Fruit fly (Drosophila melanogaster): ENCODE data around the gene CG5292.

The CG5292 gene

DNA sequence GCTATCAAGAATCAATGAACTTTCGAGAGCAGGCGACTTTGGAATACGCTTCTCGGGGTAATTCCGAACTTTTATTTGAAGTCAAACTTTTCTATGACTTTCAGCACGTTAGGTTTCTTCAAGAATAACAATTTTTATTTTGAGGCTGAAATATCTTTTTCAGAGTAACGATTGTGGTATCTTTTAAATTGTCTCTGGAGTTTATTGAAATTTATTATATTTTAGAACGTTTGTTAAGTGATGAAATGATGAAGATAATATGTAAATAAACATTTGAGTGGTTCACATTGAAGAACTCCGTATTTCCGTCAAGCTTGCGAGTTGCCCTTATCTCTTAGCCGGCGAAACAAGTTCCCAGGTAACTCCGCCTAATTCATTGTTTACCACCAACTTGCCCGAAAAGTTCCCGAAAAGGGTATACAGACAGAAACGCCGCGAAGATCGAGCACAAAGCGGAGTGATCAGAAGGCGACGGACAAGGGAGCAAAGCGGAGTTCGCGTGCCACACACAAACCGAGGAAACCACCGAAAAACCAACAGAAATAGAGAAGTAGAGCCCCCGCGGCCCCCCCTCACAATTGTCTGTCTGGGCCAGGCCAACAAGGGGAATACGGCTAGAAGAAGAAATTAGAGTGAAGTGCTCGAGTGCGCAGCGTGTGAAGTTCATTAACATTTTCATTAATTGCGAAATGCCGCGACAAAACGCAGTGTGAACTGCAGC is 33.9 kb upstream of the CG5292 start (continued):
- no peak for TF ChIP-seq CG7271 (tag; optimal IDR thresholded peaks at IDR 0.05)
- TF ChIP-seq kni (GFP tag; optimal IDR thresholded peaks at IDR 0.05): peak; percentile 61
- TF ChIP-seq CG1024 (GFP tag; IDR thresholded peaks at IDR 0.05): no peak
- TF ChIP-seq Antp (GFP tag; optimal IDR thresholded peaks at IDR 0.05): no peak
- TF ChIP-seq cato (GFP tag; optimal IDR thresholded peaks at IDR 0.05; ENCODE audit: borderline replicate concordance): no peak
- TF ChIP-seq mirr (GFP tag; optimal IDR thresholded peaks at IDR 0.05): no peak
- TF ChIP-seq CG3726 (GFP tag; IDR thresholded peaks at IDR 0.05): 0 out of 3 replicates have a peak, but pooled peaks have one; percentile 5
- no peak for TF ChIP-seq C15 (GFP tag; IDR thresholded peaks at IDR 0.05)
- no peak for TF ChIP-seq Dref (GFP tag; IDR thresholded peaks at IDR 0.05)
- TF ChIP-seq CG6765 (GFP tag; optimal IDR thresholded peaks at IDR 0.05): no peak
- TF ChIP-seq H15 (GFP tag; IDR thresholded peaks at IDR 0.05): no peak
- no peak for TF ChIP-seq shn (GFP tag; optimal IDR thresholded peaks at IDR 0.05)
- TF ChIP-seq CG17802 (tag; optimal IDR thresholded peaks at IDR 0.05): no peak
- TF ChIP-seq Taf1 (GFP tag; IDR thresholded peaks at IDR 0.05): no peak
- peak; percentile 44 for TF ChIP-seq phol (tag; optimal IDR thresholded peaks at IDR 0.05)
- no peak for TF ChIP-seq CG4854 (GFP tag; optimal IDR thresholded peaks at IDR 0.05)
- TF ChIP-seq z (GFP tag; IDR thresholded peaks at IDR 0.05): no peak
- no peak for TF ChIP-seq CG18599 (GFP tag; optimal IDR thresholded peaks at IDR 0.05)
- TF ChIP-seq Rx (GFP tag; IDR thresholded peaks at IDR 0.05): no peak
- peak; percentile 53; the same call in 2 of the 3 replicates for TF ChIP-seq row (GFP tag; IDR thresholded peaks at IDR 0.05)
- no peak for TF ChIP-seq CG4820 (GFP tag; optimal IDR thresholded peaks at IDR 0.05)
- no peak for TF ChIP-seq Dfd (GFP tag; optimal IDR thresholded peaks at IDR 0.05)
- TF ChIP-seq lola (GFP tag; optimal IDR thresholded peaks at IDR 0.05): peak in 1 of 3 experiments; percentile 60
- TF ChIP-seq Drgx (GFP tag; IDR thresholded peaks at IDR 0.05): no peak
- TF ChIP-seq dati (GFP tag; IDR thresholded peaks at IDR 0.05): no peak
- TF ChIP-seq D19A (tag; optimal IDR thresholded peaks at IDR 0.05): peak; percentile 95
- no peak for TF ChIP-seq dm (GFP tag; optimal IDR thresholded peaks at IDR 0.05)
- TF ChIP-seq Stat92E (GFP tag; optimal IDR thresholded peaks at IDR 0.05): peak in 1 of 3 experiments; percentile 48
- no peak for TF ChIP-seq cas (GFP tag; IDR thresholded peaks at IDR 0.05)
- no peak for TF ChIP-seq Mad (GFP tag; optimal IDR thresholded peaks at IDR 0.05)
- no peak for TF ChIP-seq Mes4 (GFP tag; optimal IDR thresholded peaks at IDR 0.05)
- TF ChIP-seq CG11085 (GFP tag; IDR thresholded peaks at IDR 0.05): no peak
- TF ChIP-seq pita (GFP tag; optimal IDR thresholded peaks at IDR 0.05): no peak
- TF ChIP-seq crol (GFP tag; IDR thresholded peaks at IDR 0.05): peak; percentile 85
- no peak for TF ChIP-seq CG9876 (GFP tag; optimal IDR thresholded peaks at IDR 0.05)
- TF ChIP-seq CG4617 (GFP tag; optimal IDR thresholded peaks at IDR 0.05; ENCODE audit: borderline replicate concordance): no peak
- TF ChIP-seq CG7786 (GFP tag; optimal IDR thresholded peaks at IDR 0.05): no peak
- TF ChIP-seq CG2202 (tag; optimal IDR thresholded peaks at IDR 0.05): peak; percentile 27
- TF ChIP-seq CG7839 (tag; optimal IDR thresholded peaks at IDR 0.05): peak; percentile 40
- peak; percentile 12 for TF ChIP-seq Sox100B (GFP tag; optimal IDR thresholded peaks at IDR 0.05)
- no peak for TF ChIP-seq Spps (tag; optimal IDR thresholded peaks at IDR 0.05)
- TF ChIP-seq al (GFP tag; IDR thresholded peaks at IDR 0.05): no peak
- no peak for TF ChIP-seq CG12071 (GFP tag; optimal IDR thresholded peaks at IDR 0.05)
- TF ChIP-seq TFAM (GFP tag; optimal IDR thresholded peaks at IDR 0.05): no peak
- no peak for TF ChIP-seq MBD-R2 (GFP tag; IDR thresholded peaks at IDR 0.05)
- TF ChIP-seq gro (GFP tag; optimal IDR thresholded peaks at IDR 0.05): no peak
- TF ChIP-seq bab2 (GFP tag; optimal IDR thresholded peaks at IDR 0.05): no peak
- no peak for TF ChIP-seq ac (GFP tag; optimal IDR thresholded peaks at IDR 0.05)
- TF ChIP-seq CG4328 (GFP tag; optimal IDR thresholded peaks at IDR 0.05): no peak
- no peak for TF ChIP-seq Deaf1 (tag; optimal IDR thresholded peaks at IDR 0.05)

Measured in whole organism, embryonic.